Fruit fly (Drosophila melanogaster): ENCODE data around the gene CG45122.

The CG45122 gene

DNA sequence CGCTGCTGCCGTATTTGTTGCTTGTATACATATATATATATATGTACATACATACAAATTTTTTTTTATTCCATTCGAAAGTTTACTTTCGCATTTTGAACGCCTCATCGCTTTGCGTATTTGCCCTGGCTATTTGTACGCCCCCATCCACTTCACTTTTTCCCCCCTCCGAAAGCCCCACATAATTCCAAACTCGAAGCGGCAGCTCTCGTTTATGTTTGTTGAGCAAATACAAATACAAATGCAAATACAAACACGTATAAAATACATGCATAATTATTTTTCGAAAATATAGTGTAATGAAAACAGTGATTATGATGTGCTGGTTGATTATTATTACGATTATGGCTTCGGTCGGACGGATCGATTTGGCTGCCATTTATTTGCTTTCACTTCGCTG is 24.1 kb downstream of the CG45122 start (continued):
- TF ChIP-seq CG12219 (GFP tag; optimal IDR thresholded peaks at IDR 0.05) (peak; percentile 82), CG17829 (tag; optimal IDR thresholded peaks at IDR 0.05) (peak; percentile 76), Sox100B (GFP tag; optimal IDR thresholded peaks at IDR 0.05) (peak; percentile 95), Sry-δ (GFP tag; optimal IDR thresholded peaks at IDR 0.05) (peak; percentile 46), CG10209 (GFP tag; optimal IDR thresholded peaks at IDR 0.05) (peak; percentile 92), crol (GFP tag; IDR thresholded peaks at IDR 0.05) (peak; percentile 65), CG12942 (GFP tag; optimal IDR thresholded peaks at IDR 0.05) (peak; percentile 78), Doc3 (GFP tag; IDR thresholded peaks at IDR 0.05; ENCODE audit: partially characterized antibody) (no peak), CG6654 (GFP tag; optimal IDR thresholded peaks at IDR 0.05) (peak; percentile 81), Dbx (GFP tag; IDR thresholded peaks at IDR 0.05) (0 out of 3 replicates have a peak, but pooled peaks have one; percentile 36), HLHmδ (GFP tag; optimal IDR thresholded peaks at IDR 0.05) (peak; percentile 77), crp (GFP tag; optimal IDR thresholded peaks at IDR 0.05) (peak in 1 of 2 experiments; percentile 50), CG17612 (GFP tag; IDR thresholded peaks at IDR 0.05) (no peak), B-H1 (GFP tag; IDR thresholded peaks at IDR 0.05) (peak; percentile 47; the same call in 1 of the 3 replicates), Rx (GFP tag; IDR thresholded peaks at IDR 0.05) (0 out of 2 replicates have a peak, but pooled peaks have one; percentile 16), CG11398 (GFP tag; optimal IDR thresholded peaks at IDR 0.05) (peak; percentile 76), CG4707 (GFP tag; optimal IDR thresholded peaks at IDR 0.05) (peak; percentile 90), CG12071 (GFP tag; optimal IDR thresholded peaks at IDR 0.05) (peak; percentile 95), ttk (GFP tag; IDR thresholded peaks at IDR 0.05) (peak; percentile 55; the same call in 1 of the 2 replicates), row (GFP tag; IDR thresholded peaks at IDR 0.05) (no peak), CG34224 (GFP tag; IDR thresholded peaks at IDR 0.05; ENCODE audit: partially characterized antibody) (no peak), CG1024 (GFP tag; IDR thresholded peaks at IDR 0.05) (peak; percentile 81), Atf6 (GFP tag; IDR thresholded peaks at IDR 0.05) (peak; percentile 58; the same call in 1 of the 2 replicates), CG7839 (tag; optimal IDR thresholded peaks at IDR 0.05) (peak; percentile 78), pfk (GFP tag; optimal IDR thresholded peaks at IDR 0.05) (peak; percentile 70), Max (GFP tag; optimal IDR thresholded peaks at IDR 0.05) (peak; percentile 69), Dip3 (GFP tag; optimal IDR thresholded peaks at IDR 0.05) (no peak), CG9876 (GFP tag; optimal IDR thresholded peaks at IDR 0.05) (peak; percentile 44), CG30431 (GFP tag; optimal IDR thresholded peaks at IDR 0.05) (peak; percentile 54), Ptx1 (GFP tag; IDR thresholded peaks at IDR 0.05) (peak; percentile 34; the same call in 1 of the 2 replicates), CG3847 (GFP tag; IDR thresholded peaks at IDR 0.05) (no peak), chif (GFP tag; optimal IDR thresholded peaks at IDR 0.05) (peak; percentile 74 to 89), CG30020 (tag; optimal IDR thresholded peaks at IDR 0.05) (no peak), br (optimal IDR thresholded peaks at IDR 0.05) (no peak), h (optimal IDR thresholded peaks at IDR 0.05) (no peak), Nf-YA (GFP tag; IDR thresholded peaks at IDR 0.05) (peak; percentile 72), BtbVII (GFP tag; optimal IDR thresholded peaks at IDR 0.05) (peak; percentile 94), vfl (GFP tag; optimal IDR thresholded peaks at IDR 0.05) (no peak), HLH54F (GFP tag; optimal IDR thresholded peaks at IDR 0.05) (peak; percentile 12), nmo (GFP tag; optimal IDR thresholded peaks at IDR 0.05) (peak; percentile 82), CHES-1-like (GFP tag; optimal IDR thresholded peaks at IDR 0.05) (peak; percentile 60), H15 (GFP tag; IDR thresholded peaks at IDR 0.05) (peak; percentile 56; the same call in 1 of the 3 replicates), Xbp1 (GFP tag; optimal IDR thresholded peaks at IDR 0.05) (peak; percentile 53), CG14710 (tag; optimal IDR thresholded peaks at IDR 0.05) (peak; percentile 95), CG12299 (tag; optimal IDR thresholded peaks at IDR 0.05) (peak; percentile 74), sug (tag; optimal IDR thresholded peaks at IDR 0.05) (no peak), z (GFP tag; IDR thresholded peaks at IDR 0.05) (0 out of 3 replicates have a peak, but pooled peaks have one; percentile 51), Bdp1 (GFP tag; optimal IDR thresholded peaks at IDR 0.05) (peak; percentile 72), ranshi (GFP tag; IDR thresholded peaks at IDR 0.05) (peak; percentile 77), CG3838 (GFP tag; optimal IDR thresholded peaks at IDR 0.05) (peak; percentile 72), en (GFP tag; optimal IDR thresholded peaks at IDR 0.05) (peak; percentile 73), ab (GFP tag; optimal IDR thresholded peaks at IDR 0.05) (no peak)
